Worm (Caenorhabditis elegans) whole organism, late embryonic: ENCODE results near the gene clec-164.

ENCODE experiments used
- C38D4.7 ChIP-seq: fragments of 200-800 bp; sonication (Bioruptor generic); optimal IDR thresholded peaks from 2 replicates; lab custom pipeline; 2018; ENCODE audit warnings: mild to moderate bottlenecking, missing genetic modification characterization, moderate library complexity, missing compliant biosample characterization
- ceh-14 ChIP-seq: sonication (generic microtip); optimal IDR thresholded peaks from 2 replicates; lab custom pipeline; 2016; ENCODE audit warnings: missing genotype, missing genetic modification characterization, missing compliant biosample characterization
- hlh-30 ChIP-seq: sonication (generic microtip); optimal IDR thresholded peaks from 2 replicates; lab custom pipeline; 2017; ENCODE audit warnings: antibody characterized with exemption, missing genetic modification characterization, missing compliant biosample characterization; ENCODE audit not compliant: insufficient read depth
- lin-11 ChIP-seq: fragments of 200-800 bp; sonication (Bioruptor generic); optimal IDR thresholded peaks from 2 replicates; lab custom pipeline; 2018; ENCODE audit warnings: mild to moderate bottlenecking, missing genetic modification characterization, missing compliant biosample characterization
- pag-3 ChIP-seq: sonication (generic microtip); optimal IDR thresholded peaks from 2 replicates; lab custom pipeline; 2016; ENCODE audit warnings: missing compliant biosample characterization, missing genetic modification characterization, borderline replicate concordance
- pat-9 ChIP-seq: fragments of 200-800 bp; sonication (Bioruptor generic); optimal IDR thresholded peaks from 2 replicates; lab custom pipeline; 2018; ENCODE audit warnings: mild to moderate bottlenecking, missing genetic modification characterization, moderate library complexity, missing compliant biosample characterization
- pha-4 ChIP-seq: fragments of 150-350 bp; optimal IDR thresholded peaks from 2 replicates; lab custom pipeline; 2018; ENCODE audit warnings: missing biosample characterization, missing genetic modification reagents, missing genetic modification characterization
- tbx-2 ChIP-seq: sonication (generic microtip); optimal IDR thresholded peaks from 2 replicates; lab custom pipeline; 2016; ENCODE audit warnings: missing genetic modification characterization, missing compliant biosample characterization
- unc-55 ChIP-seq: sonication (generic microtip); optimal IDR thresholded peaks from 2 replicates; lab custom pipeline; 2017; ENCODE audit warnings: missing biosample characterization, missing genetic modification reagents, missing genetic modification characterization

DNA sequence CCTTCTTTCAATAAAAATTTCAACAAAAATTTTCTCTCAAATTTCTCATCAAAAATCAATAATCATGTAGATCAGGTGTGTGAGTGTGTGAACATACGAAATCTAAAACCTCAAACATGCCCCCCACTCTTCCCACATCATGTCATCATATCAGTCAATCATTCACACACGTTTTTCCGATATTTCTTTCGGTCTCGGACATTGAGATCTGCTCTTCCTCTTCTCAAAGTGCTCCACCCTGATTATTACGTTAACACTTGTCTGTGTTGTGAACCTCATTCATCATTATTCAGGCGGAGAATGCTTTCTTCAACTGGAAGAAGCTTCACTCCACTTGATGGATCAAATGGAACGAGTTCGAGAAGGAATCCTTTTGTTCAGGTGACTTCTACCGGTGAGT lies 20.0 kb downstream of the clec-164 start, which contains the start of gene kvs-5:
- TF ChIP-seq ceh-14 (no peak), C38D4.7 (GFP tag; lab: Kevin White, UChicago) (no peak), tbx-2 (tag; lab: Kevin White, UChicago) (no peak), hlh-30 (tag; lab: Kevin White, UChicago) (no peak), pag-3 (tag; lab: Kevin White, UChicago) (no peak), pha-4 (tag; lab: Kevin White, UChicago) (no peak), pat-9 (tag; lab: Kevin White, UChicago) (no peak), unc-55 (GFP tag; lab: Kevin White, UChicago) (peak; percentile 47), lin-11 (tag; lab: Kevin White, UChicago) (no peak)
